Worm (Caenorhabditis elegans): ENCODE data around the gene pals-37.

DNA sequence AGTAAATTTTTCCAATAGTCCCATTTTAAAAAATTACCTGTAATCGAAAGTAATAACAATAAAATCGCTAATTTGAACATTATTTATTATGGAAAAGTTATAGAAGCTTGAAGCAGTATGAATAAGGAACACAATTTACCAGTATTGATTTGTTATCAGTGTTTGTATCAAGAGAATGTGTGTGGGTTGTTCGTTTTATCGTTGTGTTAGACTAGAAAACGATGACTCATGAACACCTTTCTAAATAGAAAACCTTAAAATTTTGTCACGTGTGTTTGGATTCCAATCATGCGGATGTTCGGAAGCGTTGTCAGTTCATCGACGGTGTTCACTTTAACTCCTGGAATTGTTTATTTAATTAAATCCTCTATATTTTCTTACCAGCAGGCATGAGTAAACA, 9.2 kb downstream of the pals-37 start, which contains the start of gene C54D10.13:
- no peak for TF ChIP-seq sea-1 (GFP tag; conservative IDR thresholded peaks at IDR 0.05)
- TF ChIP-seq tbx-37 (GFP tag; conservative IDR thresholded peaks at IDR 0.05) = no peak
- no peak for TF ChIP-seq ama-1 (optimal IDR thresholded peaks at IDR 0.05)
- no peak for TF ChIP-seq tbx-11 (GFP tag; IDR thresholded peaks at IDR 0.05)
- TF ChIP-seq hmg-4 (GFP tag; optimal IDR thresholded peaks at IDR 0.05) = no peak
- TF ChIP-seq tra-4 (tag; optimal IDR thresholded peaks at IDR 0.05) = no peak
